Worm (Caenorhabditis elegans): Measurements from ENCODE around the gene gsp-2.

- no peak for TF ChIP-seq nhr-76 (tag; optimal IDR thresholded peaks at IDR 0.05)
- no peak for TF ChIP-seq unc-62 (GFP tag; optimal IDR thresholded peaks at IDR 0.05)
- no peak for TF ChIP-seq elt-3 (tag; optimal IDR thresholded peaks at IDR 0.05)
- TF ChIP-seq nhr-12 (tag; optimal IDR thresholded peaks at IDR 0.05): no peak
- TF ChIP-seq ztf-11 (tag; optimal IDR thresholded peaks at IDR 0.05): no peak
- TF ChIP-seq unc-120 (tag; optimal IDR thresholded peaks at IDR 0.05; ENCODE audit: poor library complexity, severe bottlenecking): no peak
- TF ChIP-seq elt-1 (tag; optimal IDR thresholded peaks at IDR 0.05; ENCODE audit: borderline replicate concordance, insufficient read depth): no peak
- TF ChIP-seq nhr-28 (tag; optimal IDR thresholded peaks at IDR 0.05): no peak
- no peak for TF ChIP-seq cnd-1 (tag; optimal IDR thresholded peaks at IDR 0.05)
- no peak for TF ChIP-seq nhr-237 (tag; optimal IDR thresholded peaks at IDR 0.05)
These were observed 14.4 kb upstream of the gsp-2 start for ce11 chrIII:7322018-7322417.
